Worm (Caenorhabditis elegans) whole organism, L2 larva: ENCODE measurements around the gene R57.2.

Source experiments
- R02D3.7 ChIP-seq: fragments of 150-350 bp; optimal IDR thresholded peaks from 2 replicates; lab custom pipeline; 2014; ENCODE audit warnings: missing biosample characterization, missing genetic modification characterization
- aly-2 ChIP-seq: fragments of 150-350 bp; optimal IDR thresholded peaks from 2 replicates; lab custom pipeline; 2014; ENCODE audit warnings: missing biosample characterization, missing genetic modification characterization
- ama-1 ChIP-seq: fragments of 150-350 bp; optimal IDR thresholded peaks from 2 replicates; lab custom pipeline; 2018; ENCODE audit warnings: inconsistent platforms
- elt-1 ChIP-seq: fragments of 150-350 bp; optimal IDR thresholded peaks from 2 replicates; lab custom pipeline; 2014; ENCODE audit warnings: missing biosample characterization, missing genetic modification characterization
- lin-39 ChIP-seq: fragments of 150-350 bp; optimal IDR thresholded peaks from 2 replicates; lab custom pipeline; 2014; ENCODE audit warnings: missing biosample characterization, missing genetic modification reagents, missing genetic modification characterization
- nhr-77 ChIP-seq: fragments of 150-350 bp; optimal IDR thresholded peaks from 2 replicates; lab custom pipeline; 2014; ENCODE audit warnings: missing biosample characterization, missing genetic modification characterization
- snpc-4 ChIP-seq: fragments of 150-350 bp; optimal IDR thresholded peaks from 2 replicates; lab custom pipeline; 2014; ENCODE audit warnings: missing biosample characterization, missing genetic modification characterization

ce11 chrX:324021-324420, 27.0 kb downstream of the R57.2 start:
- TF ChIP-seq snpc-4 (tag; lab: Kevin White, UChicago) = no peak
- TF ChIP-seq lin-39 (tag; lab: Kevin White, UChicago) = no peak
- no peak for TF ChIP-seq nhr-77 (tag; lab: Kevin White, UChicago)
- TF ChIP-seq aly-2 (tag; lab: Kevin White, UChicago) = no peak
- no peak for TF ChIP-seq R02D3.7
- no peak for TF ChIP-seq elt-1
- TF ChIP-seq ama-1 = peak; percentile 7
